Worm (Caenorhabditis elegans) whole organism, late embryonic: ENCODE measurements around the gene F22B3.7.

Experiments used
- nhr-11 ChIP-seq: fragments of 150-350 bp; optimal IDR thresholded peaks from 2 replicates; lab custom pipeline; 2014; ENCODE audit warnings: missing biosample characterization, missing genetic modification characterization
- rnt-1 ChIP-seq: sonication (generic microtip); optimal IDR thresholded peaks from 2 replicates; lab custom pipeline; 2016; ENCODE audit warnings: missing genetic modification characterization, missing compliant biosample characterization
- unc-42 ChIP-seq: sonication (generic microtip); optimal IDR thresholded peaks from 2 replicates; lab custom pipeline; 2016; ENCODE audit warnings: missing genotype, missing genetic modification characterization, missing compliant biosample characterization

- TF ChIP-seq nhr-11 (tag; lab: Kevin White, UChicago) (no peak), rnt-1 (tag; lab: Kevin White, UChicago) (no peak), unc-42 (no peak)
Measured at ce11 chrIV:11434575-11434974, 13.0 kb upstream of the F22B3.7 start.
